Worm (Caenorhabditis elegans): Measurements from ENCODE around the gene W01A11.7.

The W01A11.7 gene

ce11 chrV:6516491-6517304, 11.5 kb upstream of the W01A11.7 start, which contains the start of gene mdh-1:
mdh-1 (minus strand) TSS chrV:6516526.
- TF ChIP-seq sem-2 (GFP tag; optimal IDR thresholded peaks at IDR 0.05) (no peak), nhr-28 (tag; optimal IDR thresholded peaks at IDR 0.05) (no peak), nhr-76 (tag; optimal IDR thresholded peaks at IDR 0.05) (no peak), mls-2 (tag; optimal IDR thresholded peaks at IDR 0.05) (no peak), sptf-1 (tag; optimal IDR thresholded peaks at IDR 0.05) (no peak), nhr-12 (tag; optimal IDR thresholded peaks at IDR 0.05) (no peak), snpc-4 (tag; optimal IDR thresholded peaks at IDR 0.05) (no peak), nhr-237 (tag; optimal IDR thresholded peaks at IDR 0.05) (no peak), tbx-8 (GFP tag; optimal IDR thresholded peaks at IDR 0.05) (no peak), ztf-11 (tag; optimal IDR thresholded peaks at IDR 0.05) (no peak), lsy-2 (tag; optimal IDR thresholded peaks at IDR 0.05) (no peak), elt-1 (tag; optimal IDR thresholded peaks at IDR 0.05; ENCODE audit: borderline replicate concordance, insufficient read depth) (no peak), bed-3 (GFP tag; optimal IDR thresholded peaks at IDR 0.05) (no peak), unc-120 (tag; optimal IDR thresholded peaks at IDR 0.05; ENCODE audit: poor library complexity, severe bottlenecking) (no peak), mab-5 (tag; optimal IDR thresholded peaks at IDR 0.05) (no peak), unc-62 (GFP tag; optimal IDR thresholded peaks at IDR 0.05) (no peak), pha-4 (tag; optimal IDR thresholded peaks at IDR 0.05) (no peak), M03D4.4 (tag; optimal IDR thresholded peaks at IDR 0.05) (no peak)

- TF ChIP-seq nhr-28 (tag; optimal IDR thresholded peaks at IDR 0.05) (no peak), nhr-2 (tag; optimal IDR thresholded peaks at IDR 0.05) (no peak), zip-8 (tag; optimal IDR thresholded peaks at IDR 0.05) (no peak), hlh-1 (tag; optimal IDR thresholded peaks at IDR 0.05) (no peak), flh-1 (GFP tag; optimal IDR thresholded peaks at IDR 0.05) (no peak), ztf-11 (tag; optimal IDR thresholded peaks at IDR 0.05) (no peak), ceh-83 (GFP tag; optimal IDR thresholded peaks at IDR 0.05) (no peak)
Observed at ce11 chrV:6515344-6515743, 10.2 kb upstream of the W01A11.7 start.

- TF ChIP-seq nhr-2 (tag; optimal IDR thresholded peaks at IDR 0.05) (no peak), unc-62 (GFP tag; optimal IDR thresholded peaks at IDR 0.05) (no peak), mab-5 (tag; optimal IDR thresholded peaks at IDR 0.05) (no peak), sem-2 (GFP tag; optimal IDR thresholded peaks at IDR 0.05) (no peak), unc-120 (tag; optimal IDR thresholded peaks at IDR 0.05; ENCODE audit: poor library complexity, severe bottlenecking) (no peak), sptf-1 (tag; optimal IDR thresholded peaks at IDR 0.05) (no peak), cnd-1 (tag; optimal IDR thresholded peaks at IDR 0.05) (no peak), ceh-83 (GFP tag; optimal IDR thresholded peaks at IDR 0.05) (no peak)
Observed at ce11 chrV:6514887-6515324, 9.7 kb upstream of the W01A11.7 start, which contains the start of gene dpy-11. dpy-11 (minus strand) TSS chrV:6515240.

ce11 chrV:6513786-6514430, 8.7 kb upstream of the W01A11.7 start:
- no peak for TF ChIP-seq nhr-12 (tag; optimal IDR thresholded peaks at IDR 0.05)
- no peak for TF ChIP-seq unc-120 (tag; optimal IDR thresholded peaks at IDR 0.05; ENCODE audit: poor library complexity, severe bottlenecking)
- TF ChIP-seq blmp-1 (tag; optimal IDR thresholded peaks at IDR 0.05), result no peak
- no peak for TF ChIP-seq elt-1 (tag; optimal IDR thresholded peaks at IDR 0.05; ENCODE audit: borderline replicate concordance, insufficient read depth)
- TF ChIP-seq hlh-1 (tag; optimal IDR thresholded peaks at IDR 0.05), result no peak
- no peak for TF ChIP-seq lin-13 (tag; optimal IDR thresholded peaks at IDR 0.05)

ce11 chrV:6513356-6513755, 8.2 kb upstream of the W01A11.7 start:
- TF ChIP-seq ham-2 (GFP tag; optimal IDR thresholded peaks at IDR 0.05) (peak; percentile 29), ztf-11 (tag; optimal IDR thresholded peaks at IDR 0.05) (no peak), blmp-1 (tag; optimal IDR thresholded peaks at IDR 0.05) (no peak), ceh-83 (GFP tag; optimal IDR thresholded peaks at IDR 0.05) (no peak), elt-3 (tag; optimal IDR thresholded peaks at IDR 0.05) (no peak)
